Fruit fly (Drosophila melanogaster) whole organism, embryonic: ENCODE results near the gene CG31467.

Source experiments
- Ada2b ChIP-seq: fragments of 200-800 bp; sonication (Bioruptor generic); IDR thresholded peaks from 2 replicates; pipeline ENCODE4 v1.3.6; 2022; ENCODE audit warnings: missing biosample characterization, missing genetic modification characterization
- Atf6 ChIP-seq: fragments of 200-800 bp; sonication (Bioruptor generic); IDR thresholded peaks from 2 replicates; pipeline ENCODE4 v1.3.6; 2022; ENCODE audit warnings: missing biosample characterization, missing genetic modification characterization
- BtbVII ChIP-seq: fragments of 200-800 bp; sonication (Bioruptor generic); optimal IDR thresholded peaks from 3 replicates; lab custom pipeline; 2017; ENCODE audit warnings: missing biosample characterization, mild to moderate bottlenecking, missing genetic modification characterization
- C15 ChIP-seq: fragments of 200-800 bp; sonication (Bioruptor generic); IDR thresholded peaks from 3 replicates; pipeline ENCODE4 v1.3.6; 2022; ENCODE audit warnings: missing biosample characterization, missing genetic modification characterization
- CG10267 ChIP-seq: fragments of 200-800 bp; sonication (Bioruptor generic); optimal IDR thresholded peaks from 2 replicates; lab custom pipeline; 2018; ENCODE audit warnings: missing biosample characterization, mild to moderate bottlenecking, missing genetic modification characterization, moderate library complexity
- CG10366 ChIP-seq: fragments of 200-800 bp; sonication (Bioruptor generic); IDR thresholded peaks from 2 replicates; pipeline ENCODE4 v1.3.6; 2022; ENCODE audit warnings: missing biosample characterization, missing genetic modification characterization
- CG10959 ChIP-seq: fragments of 200-800 bp; sonication (Bioruptor generic); IDR thresholded peaks from 2 replicates; pipeline ENCODE4 v1.3.6; 2022; ENCODE audit warnings: missing biosample characterization, missing genetic modification characterization
- CG11398 ChIP-seq: fragments of 200-800 bp; sonication (Bioruptor generic); optimal IDR thresholded peaks from 2 replicates; lab custom pipeline; 2016; ENCODE audit warnings: missing biosample characterization, missing genetic modification characterization
- CG11504 ChIP-seq: fragments of 200-800 bp; sonication (Bioruptor generic); optimal IDR thresholded peaks from 3 replicates; lab custom pipeline; 2019; ENCODE audit warnings: missing biosample characterization, mild to moderate bottlenecking, missing genetic modification characterization, moderate library complexity
- CG11723 ChIP-seq: fragments of 200-800 bp; sonication (Bioruptor generic); optimal IDR thresholded peaks from 2 replicates; lab custom pipeline; 2017; ENCODE audit warnings: missing biosample characterization, mild to moderate bottlenecking, missing genetic modification characterization
- CG1603 ChIP-seq: fragments of 200-800 bp; sonication (Bioruptor generic); optimal IDR thresholded peaks from 2 replicates; lab custom pipeline; 2019; ENCODE audit warnings: missing biosample characterization, mild to moderate bottlenecking, missing genetic modification characterization, moderate library complexity
- CG17359 ChIP-seq: fragments of 200-800 bp; sonication (Bioruptor generic); optimal IDR thresholded peaks from 3 replicates; lab custom pipeline; 2018; ENCODE audit warnings: missing biosample characterization, mild to moderate bottlenecking, missing genetic modification characterization, moderate library complexity
- CG1832 ChIP-seq: fragments of 200-800 bp; sonication (Bioruptor generic); optimal IDR thresholded peaks from 2 replicates; lab custom pipeline; 2017; ENCODE audit warnings: missing biosample characterization, mild to moderate bottlenecking, missing genetic modification characterization, inconsistent platforms
- CG31224 ChIP-seq: fragments of 200-800 bp; sonication (Bioruptor generic); IDR thresholded peaks from 2 replicates; pipeline ENCODE4 v1.3.6; 2022; ENCODE audit warnings: missing biosample characterization, missing genetic modification characterization
- CG31441 ChIP-seq: fragments of 200-800 bp; sonication (Bioruptor generic); IDR thresholded peaks from 2 replicates; pipeline ENCODE4 v1.3.6; 2022; ENCODE audit warnings: missing biosample characterization, missing genetic modification characterization
- CG32772 ChIP-seq: fragments of 200-800 bp; sonication (Bioruptor generic); IDR thresholded peaks from 2 replicates; pipeline ENCODE4 v1.3.6; 2022; ENCODE audit warnings: missing biosample characterization, missing genetic modification characterization
- CG3281 ChIP-seq: fragments of 200-800 bp; sonication (Bioruptor generic); optimal IDR thresholded peaks from 3 replicates; lab custom pipeline; 2017; ENCODE audit warnings: missing biosample characterization, mild to moderate bottlenecking, missing genetic modification characterization
- CG33557 ChIP-seq: fragments of 200-800 bp; sonication (Bioruptor generic); optimal IDR thresholded peaks from 2 replicates; lab custom pipeline; 2019; ENCODE audit warnings: missing biosample characterization, mild to moderate bottlenecking, missing genetic modification characterization, moderate library complexity
- CG4424 ChIP-seq: fragments of 200-800 bp; sonication (Bioruptor generic); optimal IDR thresholded peaks from 3 replicates; lab custom pipeline; 2016; ENCODE audit warnings: missing biosample characterization, missing genetic modification characterization
- CG7556 ChIP-seq: fragments of 200-800 bp; sonication (Bioruptor generic); optimal IDR thresholded peaks from 2 replicates; lab custom pipeline; 2017; ENCODE audit warnings: missing biosample characterization, mild to moderate bottlenecking, missing genetic modification characterization
- CG7839 ChIP-seq: fragments of 200-800 bp; sonication (Bioruptor generic); optimal IDR thresholded peaks from 3 replicates; lab custom pipeline; 2018; ENCODE audit warnings: missing biosample characterization, mild to moderate bottlenecking, missing genetic modification characterization, moderate library complexity
- CG8281 ChIP-seq: fragments of 200-800 bp; sonication (Bioruptor generic); optimal IDR thresholded peaks from 2 replicates; lab custom pipeline; 2018; ENCODE audit warnings: missing biosample characterization, mild to moderate bottlenecking, missing genetic modification characterization, moderate library complexity
- CG8924 ChIP-seq: fragments of 200-800 bp; optimal IDR thresholded peaks from 3 replicates; lab custom pipeline; 2019; ENCODE audit warnings: missing biosample characterization, mild to moderate bottlenecking, missing genetic modification characterization, moderate library complexity
- CG9609 ChIP-seq: fragments of 200-800 bp; sonication (Bioruptor generic); optimal IDR thresholded peaks from 3 replicates; lab custom pipeline; 2016; ENCODE audit warnings: missing biosample characterization, missing genetic modification characterization
- CG9817 ChIP-seq: fragments of 200-800 bp; sonication (Bioruptor generic); optimal IDR thresholded peaks from 2 replicates; lab custom pipeline; 2018; ENCODE audit warnings: missing biosample characterization, mild to moderate bottlenecking, missing genetic modification characterization, moderate library complexity
- CHES-1-like ChIP-seq: fragments of 200-800 bp; sonication (Bioruptor generic); optimal IDR thresholded peaks from 2 replicates; lab custom pipeline; 2016; ENCODE audit warnings: missing biosample characterization, missing genetic modification characterization
- Dbx ChIP-seq: fragments of 200-800 bp; sonication (Bioruptor generic); IDR thresholded peaks from 3 replicates; pipeline ENCODE4 v1.3.6; 2022; ENCODE audit warnings: missing biosample characterization, missing genetic modification characterization
- Dek ChIP-seq: fragments of 200-800 bp; sonication (Bioruptor generic); optimal IDR thresholded peaks from 3 replicates; lab custom pipeline; 2019; ENCODE audit warnings: missing biosample characterization, mild to moderate bottlenecking, missing genetic modification characterization, moderate library complexity
- Doc3 ChIP-seq: fragments of 200-800 bp; sonication (Bioruptor generic); IDR thresholded peaks from 3 replicates; pipeline ENCODE4 v1.3.6; 2022; ENCODE audit warnings: missing biosample characterization, missing genetic modification characterization; ENCODE audit not compliant: partially characterized antibody
- H15 ChIP-seq: fragments of 200-800 bp; sonication (Bioruptor generic); IDR thresholded peaks from 3 replicates; pipeline ENCODE4 v1.3.6; 2022; ENCODE audit warnings: missing biosample characterization, missing genetic modification characterization
- HHEX ChIP-seq: fragments of 200-800 bp; sonication (Bioruptor generic); optimal IDR thresholded peaks from 3 replicates; lab custom pipeline; 2017; ENCODE audit warnings: missing biosample characterization, mild to moderate bottlenecking, missing genetic modification characterization, missing genetic modification reagents
- Lpt ChIP-seq: fragments of >200 bp; optimal IDR thresholded peaks from 2 replicates; lab custom pipeline; 2018; ENCODE audit warnings: missing biosample characterization, missing genetic modification characterization
- MBD-R2 ChIP-seq: fragments of 200-800 bp; sonication (Bioruptor generic); IDR thresholded peaks from 2 replicates; pipeline ENCODE4 v1.3.6; 2022; ENCODE audit warnings: missing biosample characterization, missing genetic modification characterization
- Nf-YA ChIP-seq: fragments of 200-800 bp; sonication (Bioruptor generic); IDR thresholded peaks from 2 replicates; pipeline ENCODE4 v1.3.6; 2022; ENCODE audit warnings: missing biosample characterization, missing genetic modification characterization
- Opbp ChIP-seq: fragments of 200-800 bp; sonication (Bioruptor generic); IDR thresholded peaks from 3 replicates; pipeline ENCODE4 v1.3.6; 2022; ENCODE audit warnings: missing biosample characterization, missing genetic modification characterization; ENCODE audit not compliant: partially characterized antibody
- Usf ChIP-seq: fragments of 200-800 bp; sonication (Bioruptor generic); optimal IDR thresholded peaks from 2 replicates; lab custom pipeline; 2017; ENCODE audit warnings: missing genotype, missing biosample characterization, missing genetic modification characterization
- bsh ChIP-seq, 2 experiments: fragments of 200-800 bp; sonication (Bioruptor generic); optimal IDR thresholded peaks; 2 replicates each; lab custom pipeline; 2017 to 2018; ENCODE audit warnings: mild to moderate bottlenecking in 2 of 2, missing biosample characterization in 2 of 2, missing genetic modification characterization in 2 of 2, moderate library complexity in 1 of 2
- crp ChIP-seq, 2 experiments: fragments of 200-800 bp; sonication (Bioruptor generic); optimal IDR thresholded peaks; 2 replicates in 1 of 2; 3 replicates in 1 of 2; lab custom pipeline; 2017; ENCODE audit warnings: missing biosample characterization in 2 of 2, missing genetic modification characterization in 2 of 2, mild to moderate bottlenecking in 1 of 2, moderate library complexity in 1 of 2
- dati ChIP-seq: fragments of 200-800 bp; sonication (Bioruptor generic); IDR thresholded peaks from 2 replicates; pipeline ENCODE4 v1.3.6; 2022; ENCODE audit warnings: missing biosample characterization, missing genetic modification characterization
- en ChIP-seq: fragments of 200-800 bp; sonication (Bioruptor generic); optimal IDR thresholded peaks from 2 replicates; lab custom pipeline; 2016; ENCODE audit warnings: missing biosample characterization, missing genetic modification characterization
- jumu ChIP-seq: fragments of 200-800 bp; sonication (Bioruptor generic); optimal IDR thresholded peaks from 3 replicates; lab custom pipeline; 2016; ENCODE audit warnings: missing biosample characterization, missing genetic modification characterization
- kah ChIP-seq: fragments of 200-800 bp; sonication (Bioruptor generic); optimal IDR thresholded peaks from 2 replicates; lab custom pipeline; 2018; ENCODE audit warnings: missing biosample characterization, mild to moderate bottlenecking, missing genetic modification characterization
- luna ChIP-seq: fragments of 200-800 bp; sonication (Bioruptor generic); optimal IDR thresholded peaks from 2 replicates; lab custom pipeline; 2016; ENCODE audit warnings: missing biosample characterization, missing genetic modification characterization
- pho ChIP-seq: fragments of 200-800 bp; sonication (Bioruptor generic); optimal IDR thresholded peaks from 2 replicates; lab custom pipeline; 2016; ENCODE audit warnings: missing biosample characterization, missing genetic modification characterization
- rib ChIP-seq: fragments of 200-800 bp; sonication (Bioruptor generic); IDR thresholded peaks from 2 replicates; pipeline ENCODE4 v1.3.6; 2022; ENCODE audit warnings: missing biosample characterization, missing genetic modification characterization
- row ChIP-seq: fragments of 200-800 bp; sonication (Bioruptor generic); IDR thresholded peaks from 3 replicates; pipeline ENCODE4 v1.3.6; 2022; ENCODE audit warnings: missing biosample characterization, missing genetic modification characterization
- run ChIP-seq: fragments of 200-800 bp; sonication (Bioruptor generic); optimal IDR thresholded peaks from 3 replicates; lab custom pipeline; 2018; ENCODE audit warnings: missing biosample characterization, mild to moderate bottlenecking, missing genetic modification characterization
- sr ChIP-seq: fragments of 200-800 bp; sonication (Bioruptor generic); IDR thresholded peaks from 3 replicates; pipeline ENCODE4 v1.3.6; 2022; ENCODE audit warnings: missing biosample characterization, missing genetic modification characterization
- sug ChIP-seq: fragments of 200-800 bp; optimal IDR thresholded peaks from 2 replicates; lab custom pipeline; 2019; ENCODE audit warnings: missing biosample characterization, mild to moderate bottlenecking, missing genetic modification characterization, moderate library complexity
- zen2 ChIP-seq: fragments of 200-800 bp; sonication (Bioruptor generic); IDR thresholded peaks from 3 replicates; pipeline ENCODE4 v1.3.6; 2022; ENCODE audit warnings: missing biosample characterization, missing genetic modification characterization; ENCODE audit not compliant: partially characterized antibody

CG31467 gene

dm6 chr3R:10664942-10665341 is 41.7 kb downstream of the CG31467 start (continued):
- peak; percentile 56 for TF ChIP-seq CG3281 (GFP tag; lab: Kevin White, UChicago)
- TF ChIP-seq CG11504 (tag; lab: Kevin White, UChicago): peak; percentile 58
- TF ChIP-seq Usf (GFP tag; lab: Kevin White, UChicago): no peak
- TF ChIP-seq kah (GFP tag; lab: Kevin White, UChicago): peak; percentile 61
- TF ChIP-seq run (tag; lab: Kevin White, UChicago): peak; percentile 16
- peak; percentile 64 for TF ChIP-seq Lpt (GFP tag; lab: Kevin White, UChicago)
- TF ChIP-seq bsh (GFP tag; optimal IDR thresholded peaks at IDR 0.05; lab: Kevin White, UChicago): peak; percentile 23 to 60
- no peak for TF ChIP-seq dati (GFP tag; lab: Robert Waterston, UW)
- TF ChIP-seq CG8281 (tag; lab: Kevin White, UChicago): peak; percentile 24
- TF ChIP-seq CG32772: peak; percentile 64; the same call in 1 of the 2 replicates
- peak; percentile 32; the same call in 1 of the 2 replicates for TF ChIP-seq CG10366
- peak; percentile 92 for TF ChIP-seq CG1832 (GFP tag; lab: Kevin White, UChicago)
- peak; percentile 15 for TF ChIP-seq CG11723
- peak; percentile 38 for TF ChIP-seq en
- TF ChIP-seq crp (GFP tag; optimal IDR thresholded peaks at IDR 0.05; lab: Kevin White, UChicago): peak in 1 of 2 experiments; percentile 0
- peak; percentile 22; the same call in 1 of the 3 replicates for TF ChIP-seq row (GFP tag; lab: Robert Waterston, UW)
- no peak for TF ChIP-seq Dek (tag; lab: Kevin White, UChicago)
- TF ChIP-seq Doc3 (GFP tag; lab: Robert Waterston, UW): no peak
- no peak for TF ChIP-seq pho
- TF ChIP-seq MBD-R2 (GFP tag; lab: Robert Waterston, UW): no peak; the same call in 1 of the 2 replicates
- no peak for TF ChIP-seq Dbx (GFP tag; lab: Robert Waterston, UW)
- peak; percentile 65 for TF ChIP-seq CG33557 (GFP tag; lab: Kevin White, UChicago)
- TF ChIP-seq Atf6: 0 out of 2 replicates have a peak, but pooled peaks have one; percentile 22
- TF ChIP-seq Nf-YA (GFP tag; lab: Robert Waterston, UW): peak; percentile 98
- TF ChIP-seq C15: no peak
- TF ChIP-seq CG31441 (GFP tag; lab: Robert Waterston, UW): peak; percentile 60
- peak; percentile 90 for TF ChIP-seq sr (GFP tag; lab: Robert Waterston, UW)
- TF ChIP-seq Opbp (GFP tag; lab: Robert Waterston, UW): peak; percentile 49; the same call in 1 of the 3 replicates
- peak; percentile 54; the same call in 2 of the 3 replicates for TF ChIP-seq H15 (GFP tag; lab: Robert Waterston, UW)
- no peak for TF ChIP-seq zen2 (GFP tag; lab: Robert Waterston, UW)
- peak; percentile 38 for TF ChIP-seq jumu (GFP tag; lab: Kevin White, UChicago)
- peak; percentile 42 for TF ChIP-seq CG11398 (GFP tag; lab: Kevin White, UChicago)
- peak; percentile 14 for TF ChIP-seq CHES-1-like
- TF ChIP-seq luna (GFP tag; lab: Kevin White, UChicago): no peak
- peak; percentile 53 for TF ChIP-seq CG17359 (tag; lab: Kevin White, UChicago)
- TF ChIP-seq CG8924 (tag; lab: Kevin White, UChicago): peak; percentile 38
- peak; percentile 32 for TF ChIP-seq CG7839 (tag; lab: Kevin White, UChicago)
- TF ChIP-seq HHEX (GFP tag; lab: Kevin White, UChicago): peak; percentile 51
- TF ChIP-seq CG9609 (GFP tag; lab: Kevin White, UChicago): no peak
- TF ChIP-seq rib (GFP tag; lab: Robert Waterston, UW): 0 out of 2 replicates have a peak, but pooled peaks have one; percentile 57
- peak; percentile 72 for TF ChIP-seq CG4424 (GFP tag; lab: Kevin White, UChicago)
- TF ChIP-seq Ada2b: 0 out of 2 replicates have a peak, but pooled peaks have one; percentile 34
- peak; percentile 72 for TF ChIP-seq CG1603 (tag; lab: Kevin White, UChicago)
- TF ChIP-seq sug: no peak
- peak; percentile 72 for TF ChIP-seq BtbVII (GFP tag; lab: Kevin White, UChicago)
- peak; percentile 18 for TF ChIP-seq CG7556 (GFP tag; lab: Kevin White, UChicago)
- peak; percentile 34 for TF ChIP-seq CG10267
- no peak for TF ChIP-seq CG9817 (tag; lab: Kevin White, UChicago)
- TF ChIP-seq CG10959: peak; percentile 33; the same call in 1 of the 2 replicates
- TF ChIP-seq CG31224: 0 out of 2 replicates have a peak, but pooled peaks have one; percentile 35
